Worm (Caenorhabditis elegans) whole organism, L3 larva: ENCODE data around the gene T25B9.6.
"Not testable (repeated sequence)": the region's sequence is repeated elsewhere in the genome, so short reads cannot be mapped to it uniquely, and the experiment has no call there.

Experiments
- R02D3.7 ChIP-seq: fragments of 150-350 bp; optimal IDR thresholded peaks from 2 replicates; lab custom pipeline; 2014; ENCODE audit warnings: missing biosample characterization, missing genetic modification characterization
- ZK546.5 ChIP-seq: sonication (generic microtip); optimal IDR thresholded peaks from 2 replicates; lab custom pipeline; 2017; ENCODE audit warnings: missing biosample characterization, missing genetic modification characterization
- ama-1 ChIP-seq: fragments of 150-350 bp; optimal IDR thresholded peaks from 2 replicates; lab custom pipeline; 2018
- ceh-16 ChIP-seq: sonication (generic microtip); optimal IDR thresholded peaks from 2 replicates; lab custom pipeline; 2017; ENCODE audit warnings: missing biosample characterization, missing genetic modification characterization
- ceh-82 ChIP-seq: fragments of 150-350 bp; optimal IDR thresholded peaks from 2 replicates; lab custom pipeline; 2014; ENCODE audit warnings: missing biosample characterization, missing genetic modification characterization
- ceh-9 ChIP-seq: sonication (generic microtip); optimal IDR thresholded peaks from 2 replicates; lab custom pipeline; 2018; ENCODE audit warnings: missing biosample characterization, missing genetic modification characterization
- elt-2 ChIP-seq: sonication (generic microtip); optimal IDR thresholded peaks from 2 replicates; lab custom pipeline; 2016; ENCODE audit warnings: missing genetic modification reagents, mild to moderate bottlenecking, missing genetic modification characterization, missing compliant biosample characterization
- elt-3 ChIP-seq, 3 experiments: fragments of 150-350 bp in 1 of 3; sonication (generic microtip) in 2 of 3; optimal IDR thresholded peaks; 2 replicates in 2 of 3; 4 replicates in 1 of 3; lab custom pipeline; 2014 to 2017; ENCODE audit warnings: missing biosample characterization in 3 of 3, missing genetic modification characterization in 3 of 3
- eor-1 ChIP-seq, 2 experiments: fragments of 150-350 bp; optimal IDR thresholded peaks; 2 replicates each; lab custom pipeline; 2014 to 2018; ENCODE audit warnings: missing biosample characterization in 2 of 2, missing genetic modification characterization in 2 of 2
- fkh-10 ChIP-seq: sonication (generic microtip); optimal IDR thresholded peaks from 2 replicates; lab custom pipeline; 2017; ENCODE audit warnings: missing biosample characterization, missing genetic modification reagents, missing genetic modification characterization
- fos-1 ChIP-seq: fragments of 150-350 bp; optimal IDR thresholded peaks from 2 replicates; lab custom pipeline; 2014; ENCODE audit warnings: missing biosample characterization, missing genetic modification characterization
- hmg-11 ChIP-seq: sonication (generic microtip); optimal IDR thresholded peaks from 2 replicates; lab custom pipeline; 2016; ENCODE audit warnings: missing genetic modification characterization, missing compliant biosample characterization
- mdl-1 ChIP-seq: fragments of 150-350 bp; optimal IDR thresholded peaks from 2 replicates; lab custom pipeline; 2014; ENCODE audit warnings: missing biosample characterization, missing genetic modification characterization
- mml-1 ChIP-seq: fragments of 150-350 bp; sonication (generic microtip); optimal IDR thresholded peaks from 3 replicates; lab custom pipeline; 2014; ENCODE audit warnings: missing biosample characterization, missing genetic modification characterization
- nhr-11 ChIP-seq: fragments of 150-350 bp; optimal IDR thresholded peaks from 2 replicates; lab custom pipeline; 2014; ENCODE audit warnings: missing biosample characterization, missing genetic modification characterization
- nhr-12 ChIP-seq: fragments of 150-350 bp; optimal IDR thresholded peaks from 2 replicates; lab custom pipeline; 2014; ENCODE audit warnings: missing biosample characterization, missing genetic modification characterization
- nhr-23 ChIP-seq: fragments of 150-350 bp; optimal IDR thresholded peaks from 2 replicates; lab custom pipeline; 2014; ENCODE audit warnings: missing biosample characterization, missing genetic modification reagents, missing genetic modification characterization
- nhr-237 ChIP-seq: fragments of 150-350 bp; optimal IDR thresholded peaks from 2 replicates; lab custom pipeline; 2014; ENCODE audit warnings: missing biosample characterization, missing genetic modification characterization
- nhr-25 ChIP-seq: sonication (generic microtip); optimal IDR thresholded peaks from 2 replicates; lab custom pipeline; 2017; ENCODE audit warnings: missing biosample characterization, missing genetic modification characterization
- nhr-28 ChIP-seq: fragments of 150-350 bp; optimal IDR thresholded peaks from 2 replicates; lab custom pipeline; 2014; ENCODE audit warnings: missing biosample characterization, missing genetic modification characterization
- nhr-43 ChIP-seq: sonication (generic microtip); optimal IDR thresholded peaks from 2 replicates; lab custom pipeline; 2016; ENCODE audit warnings: mild to moderate bottlenecking, missing genetic modification characterization, missing compliant biosample characterization; ENCODE audit not compliant: poor library complexity, severe bottlenecking
- nhr-67 ChIP-seq: fragments of 150-350 bp; optimal IDR thresholded peaks from 2 replicates; lab custom pipeline; 2014; ENCODE audit warnings: missing biosample characterization, missing genetic modification characterization
- nhr-76 ChIP-seq: fragments of 150-350 bp; sonication (generic microtip); optimal IDR thresholded peaks from 5 replicates; lab custom pipeline; 2014; ENCODE audit warnings: missing biosample characterization, missing genetic modification characterization
- pha-4 ChIP-seq: fragments of 150-350 bp; optimal IDR thresholded peaks from 2 replicates; lab custom pipeline; 2014; ENCODE audit warnings: missing biosample characterization, missing genetic modification reagents, missing genetic modification characterization
- pqm-1 ChIP-seq: fragments of 150-350 bp; optimal IDR thresholded peaks from 2 replicates; lab custom pipeline; 2017; ENCODE audit warnings: missing biosample characterization, missing genetic modification characterization, inconsistent platforms
- sea-2 ChIP-seq: fragments of 150-350 bp; sonication (generic microtip); optimal IDR thresholded peaks from 4 replicates; lab custom pipeline; 2014; ENCODE audit warnings: missing biosample characterization, missing genetic modification reagents, missing genetic modification characterization
- skn-1 ChIP-seq: fragments of 150-350 bp; optimal IDR thresholded peaks from 2 replicates; lab custom pipeline; 2014; ENCODE audit warnings: missing biosample characterization, missing genetic modification characterization
- snpc-4 ChIP-seq: fragments of 150-350 bp; optimal IDR thresholded peaks from 2 replicates; lab custom pipeline; 2014; ENCODE audit warnings: missing biosample characterization, missing genetic modification characterization
- tbx-2 ChIP-seq: sonication (generic microtip); optimal IDR thresholded peaks from 2 replicates; lab custom pipeline; 2016; ENCODE audit warnings: mild to moderate bottlenecking, missing genetic modification characterization, missing compliant biosample characterization
- unc-39 ChIP-seq: sonication (generic microtip); optimal IDR thresholded peaks from 4 replicates; lab custom pipeline; 2017; ENCODE audit warnings: missing biosample characterization, missing genetic modification characterization
- unc-62 ChIP-seq: fragments of 150-350 bp; sonication (generic microtip); optimal IDR thresholded peaks from 4 replicates; lab custom pipeline; 2014; ENCODE audit warnings: missing biosample characterization, missing genetic modification reagents, missing genetic modification characterization
- zag-1 ChIP-seq: fragments of 150-350 bp; optimal IDR thresholded peaks from 2 replicates; lab custom pipeline; 2014; ENCODE audit warnings: missing biosample characterization, missing genetic modification characterization
- ztf-11 ChIP-seq: fragments of 150-350 bp; optimal IDR thresholded peaks from 2 replicates; lab custom pipeline; 2014; ENCODE audit warnings: missing biosample characterization, missing genetic modification characterization
- ztf-4 ChIP-seq: fragments of 150-350 bp; optimal IDR thresholded peaks from 2 replicates; lab custom pipeline; 2014; ENCODE audit warnings: missing biosample characterization, missing genetic modification characterization

The T25B9.6 gene

DNA sequence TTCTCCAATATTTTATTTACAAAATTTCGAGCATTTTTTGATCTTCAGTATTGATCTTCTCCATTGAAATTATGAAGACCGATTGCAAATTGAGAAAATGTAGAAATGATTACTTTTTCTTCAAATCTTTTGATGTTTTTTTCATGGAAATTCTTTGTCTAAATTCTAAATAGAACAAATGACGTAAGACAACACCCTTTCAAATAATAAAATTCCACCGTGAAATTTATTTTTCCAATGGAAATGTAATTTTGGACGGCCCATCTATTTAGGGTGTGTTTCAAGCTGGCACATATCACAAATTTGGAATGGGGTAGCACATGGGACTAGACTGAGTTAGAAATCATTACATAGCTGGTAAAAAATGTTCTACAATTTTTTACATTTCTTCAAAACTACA lies 6.2 kb upstream of the T25B9.6 start, which contains the start of gene T25B9.2:
Gene T25B9.2 (minus strand): TSS at position 101 of the 400 bp plus-strand sequence.
- not testable (repeated sequence) for TF ChIP-seq fkh-10; nhr-67 (tag; lab: Kevin White, UChicago); nhr-237 (tag; lab: Kevin White, UChicago)

- no peak for TF ChIP-seq nhr-67 (tag; lab: Kevin White, UChicago)
- no peak for TF ChIP-seq ZK546.5 (tag; lab: Kevin White, UChicago)
- TF ChIP-seq nhr-11 = no peak
- no peak for TF ChIP-seq pqm-1
- TF ChIP-seq eor-1 (tag; optimal IDR thresholded peaks at IDR 0.05; lab: Kevin White, UChicago) = no peak
- no peak for TF ChIP-seq tbx-2
- no peak for TF ChIP-seq sea-2 (GFP tag; lab: Kevin White, UChicago)
- no peak for TF ChIP-seq nhr-76 (tag; lab: Kevin White, UChicago)
- TF ChIP-seq nhr-43 (tag; lab: Kevin White, UChicago) = no peak
- no peak for TF ChIP-seq nhr-237 (tag; lab: Kevin White, UChicago)
- no peak for TF ChIP-seq nhr-23 (tag; lab: Kevin White, UChicago)
- TF ChIP-seq R02D3.7 (tag; lab: Kevin White, UChicago) = no peak
- no peak for TF ChIP-seq unc-39
- TF ChIP-seq ceh-16 = no peak
- TF ChIP-seq mml-1 (tag; lab: Kevin White, UChicago) = no peak
Observed at ce11 chrIV:10754685-10755084, 3.3 kb upstream of the T25B9.6 start, which contains the start of gene T25B9.5. Gene T25B9.5, minus strand, starts transcription at chrIV:10754785.

- no peak for TF ChIP-seq tbx-2
- TF ChIP-seq pqm-1 = peak; percentile 74
- TF ChIP-seq ceh-82 (tag; lab: Kevin White, UChicago) = no peak
- no peak for TF ChIP-seq nhr-12 (tag; lab: Kevin White, UChicago)
- TF ChIP-seq nhr-11 = no peak
- no peak for TF ChIP-seq nhr-237 (tag; lab: Kevin White, UChicago)
- no peak for TF ChIP-seq fos-1 (tag; lab: Kevin White, UChicago)
- peak; percentile 87 for TF ChIP-seq elt-2 (tag; lab: Kevin White, UChicago)
- TF ChIP-seq, all 47 proteins: peak for 2
Observed at ce11 chrIV:10761344-10761743, 3.4 kb downstream of the T25B9.6 start, which contains the start of gene ugt-54. Gene ugt-54, plus strand, starts transcription at chrIV:10761698.

ce11 chrIV:10764206-10764605 lies 6.3 kb downstream of the T25B9.6 start, which contains the start of gene T25B9.11:
Gene T25B9.11, plus strand, starts transcription at chrIV:10764506.
- TF ChIP-seq mdl-1 (tag; lab: Kevin White, UChicago) = no peak
- no peak for TF ChIP-seq skn-1 (tag; lab: Kevin White, UChicago)
- TF ChIP-seq nhr-25 = no peak
- TF ChIP-seq nhr-28 (tag; lab: Kevin White, UChicago) = no peak
- no peak for TF ChIP-seq tbx-2
- TF ChIP-seq ceh-82 (tag; lab: Kevin White, UChicago) = no peak
- no peak for TF ChIP-seq hmg-11 (tag; lab: Kevin White, UChicago)
- TF ChIP-seq ceh-9 (tag; lab: Kevin White, UChicago) = no peak
- TF ChIP-seq ama-1 (lab: Kevin White, UChicago) = no peak
- TF ChIP-seq unc-39 = no peak
- TF ChIP-seq snpc-4 (tag; lab: Kevin White, UChicago) = no peak
- no peak for TF ChIP-seq zag-1 (tag; lab: Kevin White, UChicago)
- TF ChIP-seq nhr-237 (tag; lab: Kevin White, UChicago) = no peak

- TF ChIP-seq zag-1 (tag; lab: Kevin White, UChicago) (no peak), elt-3 (tag; optimal IDR thresholded peaks at IDR 0.05; lab: Kevin White, UChicago) (no peak), nhr-28 (tag; lab: Kevin White, UChicago) (no peak), R02D3.7 (tag; lab: Kevin White, UChicago) (no peak), ceh-82 (tag; lab: Kevin White, UChicago) (no peak), ama-1 (lab: Kevin White, UChicago) (no peak), elt-2 (tag; lab: Kevin White, UChicago) (no peak), ztf-11 (no peak)
- TF ChIP-seq, all 47 proteins: peak for 0
Observed at ce11 chrIV:10765053-10765452, 7.1 kb downstream of the T25B9.6 start, which contains the start of gene T25B9.12. Gene T25B9.12, plus strand, starts transcription at chrIV:10765353.

DNA sequence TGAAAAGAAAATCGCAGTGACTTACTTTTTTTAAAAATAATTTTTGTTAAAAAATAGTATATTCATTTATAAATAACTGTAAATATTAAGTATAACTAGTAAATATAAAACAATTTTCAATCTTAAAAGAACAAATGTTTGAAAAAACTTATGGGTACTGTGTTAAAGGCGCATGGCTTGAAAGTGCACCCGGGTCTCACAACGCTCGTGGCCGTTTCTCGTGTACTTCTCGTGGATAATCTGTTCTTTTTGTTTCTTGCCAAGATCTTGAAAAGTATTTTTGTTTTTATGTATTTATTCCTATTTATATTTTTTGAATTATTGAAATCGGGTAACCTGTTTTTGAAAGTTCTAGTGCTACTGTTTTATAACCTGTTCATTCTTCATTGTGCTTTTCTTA lies 8.1 kb downstream of the T25B9.6 start:
- TF ChIP-seq unc-62 (GFP tag; lab: Kevin White, UChicago) (no peak), sea-2 (GFP tag; lab: Kevin White, UChicago) (no peak), ceh-82 (tag; lab: Kevin White, UChicago) (no peak), ztf-4 (tag; lab: Kevin White, UChicago) (no peak), pha-4 (tag; lab: Kevin White, UChicago) (no peak), R02D3.7 (tag; lab: Kevin White, UChicago) (no peak), fkh-10 (no peak), nhr-11 (no peak)
